Fruit fly (Drosophila melanogaster) whole organism, embryonic: Measurements from ENCODE around the gene CG11560.

Source experiments
- CG10979 ChIP-seq: fragments of 200-800 bp; sonication (Bioruptor generic); optimal IDR thresholded peaks from 2 replicates; lab custom pipeline; 2018; ENCODE audit warnings: missing biosample characterization, mild to moderate bottlenecking, missing genetic modification characterization, moderate library complexity
- CG12104 ChIP-seq: fragments of 200-800 bp; sonication (Bioruptor generic); optimal IDR thresholded peaks from 3 replicates; lab custom pipeline; 2016; ENCODE audit warnings: missing biosample characterization, missing genetic modification characterization
- CG1233 ChIP-seq: fragments of 200-800 bp; sonication (Bioruptor generic); optimal IDR thresholded peaks from 4 replicates; lab custom pipeline; 2018; ENCODE audit warnings: missing biosample characterization, mild to moderate bottlenecking, missing genetic modification characterization
- CG12659 ChIP-seq: fragments of 200-800 bp; sonication (Bioruptor generic); optimal IDR thresholded peaks from 3 replicates; lab custom pipeline; 2017; ENCODE audit warnings: mild to moderate bottlenecking, missing biosample characterization, missing genetic modification reagents, missing genetic modification characterization
- CG15479 ChIP-seq: fragments of 200-800 bp; sonication (Bioruptor generic); optimal IDR thresholded peaks from 3 replicates; lab custom pipeline; 2019; ENCODE audit warnings: missing biosample characterization, mild to moderate bottlenecking, missing genetic modification characterization, moderate library complexity
- CG2129 ChIP-seq: fragments of 200-800 bp; sonication (Bioruptor generic); IDR thresholded peaks from 2 replicates; pipeline ENCODE4 v1.3.6; 2022; ENCODE audit warnings: missing biosample characterization, missing genetic modification characterization; ENCODE audit not compliant: partially characterized antibody
- CG2712 ChIP-seq: fragments of 200-800 bp; optimal IDR thresholded peaks from 3 replicates; lab custom pipeline; 2019; ENCODE audit warnings: missing biosample characterization, mild to moderate bottlenecking, missing genetic modification characterization, moderate library complexity
- CG2889 ChIP-seq: fragments of 200-800 bp; sonication (Bioruptor generic); IDR thresholded peaks from 3 replicates; pipeline ENCODE4 v1.3.6; 2022; ENCODE audit warnings: missing biosample characterization, missing genetic modification characterization
- CG3163 ChIP-seq: fragments of 200-800 bp; sonication (Bioruptor generic); optimal IDR thresholded peaks from 3 replicates; lab custom pipeline; 2016; ENCODE audit warnings: missing biosample characterization, missing genetic modification characterization
- CG34224 ChIP-seq: fragments of 200-800 bp; sonication (Bioruptor generic); IDR thresholded peaks from 3 replicates; pipeline ENCODE4 v1.3.6; 2022; ENCODE audit warnings: missing biosample characterization, missing genetic modification characterization; ENCODE audit not compliant: partially characterized antibody
- CG34376 ChIP-seq: fragments of 200-800 bp; sonication (Bioruptor generic); optimal IDR thresholded peaks from 2 replicates; lab custom pipeline; 2018; ENCODE audit warnings: missing biosample characterization, mild to moderate bottlenecking, missing genetic modification characterization
- CG6683 ChIP-seq: fragments of 200-800 bp; sonication (Bioruptor generic); optimal IDR thresholded peaks from 2 replicates; lab custom pipeline; 2017; ENCODE audit warnings: missing biosample characterization, mild to moderate bottlenecking, missing genetic modification characterization, missing genetic modification reagents
- CG8359 ChIP-seq: fragments of 200-800 bp; sonication (Bioruptor generic); optimal IDR thresholded peaks from 2 replicates; lab custom pipeline; 2017; ENCODE audit warnings: missing biosample characterization, mild to moderate bottlenecking, missing genetic modification characterization, borderline replicate concordance
- CG9609 ChIP-seq: fragments of 200-800 bp; sonication (Bioruptor generic); optimal IDR thresholded peaks from 3 replicates; lab custom pipeline; 2016; ENCODE audit warnings: missing biosample characterization, missing genetic modification characterization
- CG9932 ChIP-seq: fragments of 200-800 bp; sonication (Bioruptor generic); IDR thresholded peaks from 2 replicates; pipeline ENCODE4 v1.3.6; 2022; ENCODE audit warnings: missing biosample characterization, missing genetic modification characterization
- Eip74EF ChIP-seq, 2 experiments: fragments of 200-800 bp in 1 of 2; fragments of >200 bp in 1 of 2; sonication (Bioruptor generic) in 1 of 2; optimal IDR thresholded peaks; 2 replicates each; lab custom pipeline; 2017 to 2019; ENCODE audit warnings: missing biosample characterization in 2 of 2, missing genetic modification characterization in 2 of 2, mild to moderate bottlenecking in 1 of 2, moderate library complexity in 1 of 2
- Fer3 ChIP-seq: fragments of 200-800 bp; sonication (Bioruptor generic); optimal IDR thresholded peaks from 2 replicates; lab custom pipeline; 2018; ENCODE audit warnings: missing biosample characterization, mild to moderate bottlenecking, missing genetic modification characterization, moderate library complexity
- GATAe ChIP-seq: fragments of 200-800 bp; sonication (Bioruptor generic); conservative IDR thresholded peaks from 2 replicates; pipeline ENCODE4 v1.3.6; 2022; ENCODE audit warnings: missing biosample characterization, missing genetic modification characterization
- Mad ChIP-seq: fragments of 200-800 bp; sonication (Bioruptor generic); optimal IDR thresholded peaks from 2 replicates; lab custom pipeline; 2016; ENCODE audit warnings: missing biosample characterization, missing genetic modification characterization
- Med ChIP-seq: fragments of 200-800 bp; sonication (Bioruptor generic); peaks from one replicate; lab custom pipeline; 2016; ENCODE audit warnings: missing biosample characterization, missing genetic modification characterization, mild to moderate bottlenecking, inconsistent platforms, moderate library complexity
- Mrtf ChIP-seq: fragments of 200-800 bp; sonication (Bioruptor generic); IDR thresholded peaks from 3 replicates; pipeline ENCODE4 v1.3.6; 2022; ENCODE audit warnings: missing biosample characterization, missing genetic modification characterization
- Rfx ChIP-seq: fragments of 200-800 bp; sonication (Bioruptor generic); IDR thresholded peaks from 2 replicates; pipeline ENCODE4 v1.3.6; 2022; ENCODE audit warnings: missing biosample characterization, missing genetic modification characterization
- Rx ChIP-seq: fragments of 200-800 bp; sonication (Bioruptor generic); IDR thresholded peaks from 2 replicates; pipeline ENCODE4 v1.3.6; 2022; ENCODE audit warnings: missing biosample characterization, missing genetic modification characterization
- Sry-δ ChIP-seq: fragments of 200-800 bp; sonication (Bioruptor generic); optimal IDR thresholded peaks from 2 replicates; lab custom pipeline; 2016; ENCODE audit warnings: missing biosample characterization, missing genetic modification characterization
- ash1 ChIP-seq: fragments of 200-800 bp; sonication (Bioruptor generic); optimal IDR thresholded peaks from 2 replicates; lab custom pipeline; 2018; ENCODE audit warnings: missing biosample characterization, mild to moderate bottlenecking, missing genetic modification characterization
- cato ChIP-seq: fragments of 200-800 bp; sonication (Bioruptor generic); optimal IDR thresholded peaks from 2 replicates; lab custom pipeline; 2016; ENCODE audit warnings: missing biosample characterization, missing genetic modification characterization, borderline replicate concordance
- chif ChIP-seq, 2 experiments: fragments of 200-800 bp; sonication (Bioruptor generic); optimal IDR thresholded peaks; 3 replicates each; lab custom pipeline; 2016; ENCODE audit warnings: missing biosample characterization in 2 of 2, missing genetic modification characterization in 2 of 2
- crc ChIP-seq: fragments of 200-800 bp; sonication (Bioruptor generic); optimal IDR thresholded peaks from 2 replicates; lab custom pipeline; 2016; ENCODE audit warnings: missing biosample characterization, missing genetic modification characterization
- fru ChIP-seq: fragments of >200 bp; optimal IDR thresholded peaks from 2 replicates; lab custom pipeline; 2017
- grn ChIP-seq: fragments of 200-800 bp; sonication (Bioruptor generic); optimal IDR thresholded peaks from 3 replicates; lab custom pipeline; 2017; ENCODE audit warnings: missing biosample characterization, missing genetic modification characterization
- jumu ChIP-seq: fragments of 200-800 bp; sonication (Bioruptor generic); optimal IDR thresholded peaks from 3 replicates; lab custom pipeline; 2016; ENCODE audit warnings: missing biosample characterization, missing genetic modification characterization
- mirr ChIP-seq: fragments of 200-800 bp; sonication (Bioruptor generic); optimal IDR thresholded peaks from 3 replicates; lab custom pipeline; 2018; ENCODE audit warnings: missing biosample characterization, mild to moderate bottlenecking, missing genetic modification characterization
- nerfin-1 ChIP-seq: fragments of 200-800 bp; sonication (Bioruptor generic); optimal IDR thresholded peaks from 3 replicates; lab custom pipeline; 2019; ENCODE audit warnings: missing biosample characterization, mild to moderate bottlenecking, missing genetic modification characterization, moderate library complexity
- nmo ChIP-seq: fragments of 200-800 bp; sonication (Bioruptor generic); optimal IDR thresholded peaks from 2 replicates; lab custom pipeline; 2018; ENCODE audit warnings: missing biosample characterization, mild to moderate bottlenecking, missing genetic modification characterization, moderate library complexity
- pan ChIP-seq, 4 experiments: fragments of >200 bp in 3 of 4; fragments of 200-800 bp in 1 of 4; sonication (Bioruptor generic) in 1 of 4; optimal IDR thresholded peaks in 3 of 4; IDR thresholded peaks in 1 of 4; 2 replicates each; pipeline versions ENCODE4 v1.3.6 to Lab custom; 2017 to 2022; ENCODE audit warnings: missing biosample characterization in 2 of 4, missing genetic modification characterization in 2 of 4, mixed read lengths in 1 of 4
- pb ChIP-seq: fragments of 200-800 bp; sonication (Bioruptor generic); optimal IDR thresholded peaks from 3 replicates; lab custom pipeline; 2016; ENCODE audit warnings: missing biosample characterization, missing genetic modification characterization
- pho ChIP-seq: fragments of 200-800 bp; sonication (Bioruptor generic); optimal IDR thresholded peaks from 2 replicates; lab custom pipeline; 2016; ENCODE audit warnings: missing biosample characterization, missing genetic modification characterization
- pnt ChIP-seq: fragments of 200-800 bp; sonication (Bioruptor generic); optimal IDR thresholded peaks from 3 replicates; lab custom pipeline; 2016; ENCODE audit warnings: missing biosample characterization, missing genetic modification characterization
- pzg ChIP-seq: fragments of 200-800 bp; sonication (Bioruptor generic); optimal IDR thresholded peaks from 3 replicates; lab custom pipeline; 2018; ENCODE audit warnings: missing biosample characterization, mild to moderate bottlenecking, missing genetic modification characterization, moderate library complexity
- ranshi ChIP-seq: fragments of 200-800 bp; sonication (Bioruptor generic); IDR thresholded peaks from 2 replicates; pipeline ENCODE4 v1.3.6; 2022; ENCODE audit warnings: missing biosample characterization, missing genetic modification characterization
- run ChIP-seq: fragments of 200-800 bp; sonication (Bioruptor generic); optimal IDR thresholded peaks from 3 replicates; lab custom pipeline; 2018; ENCODE audit warnings: missing biosample characterization, mild to moderate bottlenecking, missing genetic modification characterization
- scrt ChIP-seq: fragments of 200-800 bp; sonication (Bioruptor generic); optimal IDR thresholded peaks from 2 replicates; lab custom pipeline; 2018; ENCODE audit warnings: missing biosample characterization, mild to moderate bottlenecking, missing genetic modification characterization, moderate library complexity
- sob ChIP-seq: fragments of 200-800 bp; sonication (Bioruptor generic); IDR thresholded peaks from 2 replicates; pipeline ENCODE4 v1.3.6; 2022; ENCODE audit warnings: missing biosample characterization, missing genetic modification characterization
- stc ChIP-seq: fragments of 200-800 bp; sonication (Bioruptor generic); IDR thresholded peaks from 2 replicates; pipeline ENCODE4 v1.3.6; 2022; ENCODE audit warnings: missing biosample characterization, missing genetic modification characterization
- tap ChIP-seq: fragments of 200-800 bp; optimal IDR thresholded peaks from 3 replicates; lab custom pipeline; 2019; ENCODE audit warnings: missing biosample characterization, mild to moderate bottlenecking, missing genetic modification characterization, moderate library complexity
- tgo ChIP-seq: fragments of 200-800 bp; sonication (Bioruptor generic); IDR thresholded peaks from 3 replicates; pipeline ENCODE4 v1.3.6; 2022; ENCODE audit warnings: missing biosample characterization, missing genetic modification characterization
- tio ChIP-seq: fragments of 200-800 bp; sonication (Bioruptor generic); optimal IDR thresholded peaks from 2 replicates; lab custom pipeline; 2017; ENCODE audit warnings: missing biosample characterization, missing genetic modification characterization, inconsistent platforms
- toy ChIP-seq: fragments of 200-800 bp; sonication (Bioruptor generic); IDR thresholded peaks from 2 replicates; pipeline ENCODE4 v1.3.6; 2022; ENCODE audit warnings: missing biosample characterization, missing genetic modification characterization
- zen ChIP-seq: fragments of 200-800 bp; sonication (Bioruptor generic); optimal IDR thresholded peaks from 3 replicates; lab custom pipeline; 2018; ENCODE audit warnings: missing biosample characterization, mild to moderate bottlenecking, missing genetic modification characterization, moderate library complexity
- zen2 ChIP-seq: fragments of 200-800 bp; sonication (Bioruptor generic); IDR thresholded peaks from 3 replicates; pipeline ENCODE4 v1.3.6; 2022; ENCODE audit warnings: missing biosample characterization, missing genetic modification characterization; ENCODE audit not compliant: partially characterized antibody
- zfh2 ChIP-seq: fragments of 200-800 bp; sonication (Bioruptor generic); optimal IDR thresholded peaks from 2 replicates; lab custom pipeline; 2016; ENCODE audit warnings: missing biosample characterization, missing genetic modification characterization

The CG11560 gene

dm6 chr3L:12077348-12077747 is 42.5 kb upstream of the CG11560 start (continued):
- TF ChIP-seq CG15479 = no peak
- peak; percentile 54; the same call in 1 of the 2 replicates for TF ChIP-seq sob
- no peak for TF ChIP-seq Rfx
- no peak for TF ChIP-seq pan (optimal IDR thresholded peaks at IDR 0.05; lab: Kevin White, UChicago)
- peak in 1 of 2 experiments; percentile 58 for TF ChIP-seq pan (GFP tag; optimal IDR thresholded peaks at IDR 0.05 in 1 of 2, IDR thresholded peaks at IDR 0.05 in 1 of 2)
- no peak for TF ChIP-seq zfh2 (GFP tag; lab: Kevin White, UChicago)
- peak; percentile 63 for TF ChIP-seq tgo
- TF ChIP-seq Mad = peak; percentile 51
- TF ChIP-seq stc (GFP tag; lab: Robert Waterston, UW) = no peak
- TF ChIP-seq GATAe = no peak
- no peak for TF ChIP-seq toy (GFP tag; lab: Robert Waterston, UW)
- TF ChIP-seq run (tag; lab: Kevin White, UChicago) = no peak
- TF ChIP-seq zen2 (GFP tag; lab: Robert Waterston, UW) = no peak
- TF ChIP-seq tap (tag; lab: Kevin White, UChicago) = peak; percentile 49
- TF ChIP-seq CG12659 = peak; percentile 50
- no peak for TF ChIP-seq CG2889
- no peak for TF ChIP-seq mirr (GFP tag; lab: Kevin White, UChicago)
- TF ChIP-seq pb (GFP tag; lab: Kevin White, UChicago) = no peak
- no peak for TF ChIP-seq scrt (GFP tag; lab: Kevin White, UChicago)
- no peak for TF ChIP-seq ash1 (GFP tag; lab: Kevin White, UChicago)
- no peak for TF ChIP-seq grn (GFP tag; lab: Kevin White, UChicago)
- TF ChIP-seq Mrtf (GFP tag; lab: Robert Waterston, UW) = no peak
- peak; percentile 33 for TF ChIP-seq CG1233
- peak; percentile 37 for TF ChIP-seq CG8359
- TF ChIP-seq Rx (GFP tag; lab: Robert Waterston, UW) = no peak
- peak; percentile 61; the same call in 1 of the 2 replicates for TF ChIP-seq ranshi (GFP tag; lab: Robert Waterston, UW)
- no peak for TF ChIP-seq Eip74EF (GFP tag; optimal IDR thresholded peaks at IDR 0.05; lab: Kevin White, UChicago)
- TF ChIP-seq jumu = no peak
- peak; percentile 31 for TF ChIP-seq pnt (GFP tag; lab: Kevin White, UChicago)
- TF ChIP-seq CG9932 (GFP tag; lab: Robert Waterston, UW) = no peak
- TF ChIP-seq nmo (GFP tag; lab: Kevin White, UChicago) = peak; percentile 78
- TF ChIP-seq zen (tag; lab: Kevin White, UChicago) = peak; percentile 76
- peak; percentile 57 for TF ChIP-seq CG12104 (GFP tag; lab: Kevin White, UChicago)
- peak; percentile 47 for TF ChIP-seq cato (GFP tag; lab: Kevin White, UChicago)
- TF ChIP-seq CG34376 (GFP tag; lab: Kevin White, UChicago) = no peak
- peak in 1 of 2 experiments; percentile 64 for TF ChIP-seq chif (GFP tag; optimal IDR thresholded peaks at IDR 0.05; lab: Kevin White, UChicago)
- peak; percentile 80 for TF ChIP-seq CG10979 (tag; lab: Kevin White, UChicago)
- peak; percentile 27 for TF ChIP-seq Fer3 (tag; lab: Kevin White, UChicago)
- TF ChIP-seq nerfin-1 (tag; lab: Kevin White, UChicago) = peak; percentile 42
- TF ChIP-seq Sry-δ (GFP tag; lab: Kevin White, UChicago) = no peak
- peak; percentile 77 for TF ChIP-seq CG2712
- no peak for TF ChIP-seq crc (GFP tag; lab: Kevin White, UChicago)
- TF ChIP-seq CG9609 (GFP tag; lab: Kevin White, UChicago) = peak; percentile 15
- TF ChIP-seq CG6683 (GFP tag; lab: Kevin White, UChicago) = peak; percentile 5
- TF ChIP-seq tio (GFP tag; lab: Kevin White, UChicago) = peak; percentile 66
- no peak for TF ChIP-seq CG3163 (GFP tag; lab: Kevin White, UChicago)
- TF ChIP-seq pzg (GFP tag; lab: Kevin White, UChicago) = no peak
- TF ChIP-seq pho = no peak
- no peak for TF ChIP-seq fru (lab: Kevin White, UChicago)
- TF ChIP-seq Med (GFP tag; lab: Kevin White, UChicago) = peak; percentile 66
- TF ChIP-seq CG2129 = no peak
- no peak for TF ChIP-seq CG34224 (GFP tag; lab: Robert Waterston, UW)
